Fruit fly (Drosophila melanogaster) whole organism, adult: ENCODE results near the gene sfl.

ENCODE experiments used
- CG11617 ChIP-seq: fragments of 200-800 bp; sonication (Bioruptor generic); optimal IDR thresholded peaks from 2 replicates; lab custom pipeline; 2017; ENCODE audit warnings: mild to moderate bottlenecking, missing biosample characterization, missing genetic modification reagents, missing genetic modification characterization
- CG12768 ChIP-seq: fragments of 200-800 bp; sonication (Bioruptor generic); optimal IDR thresholded peaks from 2 replicates; lab custom pipeline; 2017; ENCODE audit warnings: missing biosample characterization, missing genetic modification characterization, mild to moderate bottlenecking, moderate library complexity, missing genetic modification reagents
- CG14711 ChIP-seq: fragments of 200-800 bp; sonication (Bioruptor generic); optimal IDR thresholded peaks from 2 replicates; lab custom pipeline; 2018; ENCODE audit warnings: missing biosample characterization, mild to moderate bottlenecking, missing genetic modification characterization, moderate library complexity
- CG1620 ChIP-seq: fragments of 200-800 bp; sonication (Bioruptor generic); optimal IDR thresholded peaks from 2 replicates; lab custom pipeline; 2016; ENCODE audit warnings: missing biosample characterization, missing genetic modification characterization
- CG33017 ChIP-seq: fragments of 200-800 bp; sonication (Bioruptor generic); optimal IDR thresholded peaks from 2 replicates; lab custom pipeline; 2018; ENCODE audit warnings: missing biosample characterization, mild to moderate bottlenecking, missing genetic modification characterization, moderate library complexity
- CG5204 ChIP-seq: fragments of 200-800 bp; sonication (Bioruptor generic); optimal IDR thresholded peaks from 2 replicates; lab custom pipeline; 2016; ENCODE audit warnings: missing biosample characterization, missing genetic modification characterization
- CG7045 ChIP-seq: fragments of 200-800 bp; sonication (Bioruptor generic); optimal IDR thresholded peaks from 2 replicates; lab custom pipeline; 2017; ENCODE audit warnings: missing biosample characterization, mild to moderate bottlenecking, missing genetic modification characterization
- CG7101 ChIP-seq: fragments of 200-800 bp; sonication (Bioruptor generic); optimal IDR thresholded peaks from 2 replicates; lab custom pipeline; 2018; ENCODE audit warnings: missing biosample characterization, mild to moderate bottlenecking, missing genetic modification characterization, moderate library complexity
- Clk ChIP-seq: fragments of 200-800 bp; sonication (Bioruptor generic); optimal IDR thresholded peaks from 2 replicates; lab custom pipeline; 2017; ENCODE audit warnings: missing biosample characterization, missing genetic modification characterization
- Crg-1 ChIP-seq: fragments of 200-800 bp; sonication (Bioruptor generic); optimal IDR thresholded peaks from 2 replicates; lab custom pipeline; 2016; ENCODE audit warnings: missing biosample characterization, missing genetic modification characterization
- Hr96 ChIP-seq: fragments of 200-800 bp; sonication (Bioruptor generic); optimal IDR thresholded peaks from 2 replicates; lab custom pipeline; 2016; ENCODE audit warnings: missing biosample characterization, missing genetic modification characterization
- Mnt ChIP-seq: fragments of 200-800 bp; sonication (Bioruptor generic); optimal IDR thresholded peaks from 2 replicates; lab custom pipeline; 2016; ENCODE audit warnings: missing biosample characterization, mild to moderate bottlenecking, missing genetic modification characterization
- bab1 ChIP-seq: fragments of 200-800 bp; sonication (Bioruptor generic); optimal IDR thresholded peaks from 3 replicates; lab custom pipeline; 2019; ENCODE audit warnings: missing biosample characterization, mild to moderate bottlenecking, missing genetic modification characterization, moderate library complexity
- cic ChIP-seq: fragments of 200-800 bp; sonication (Bioruptor generic); optimal IDR thresholded peaks from 2 replicates; lab custom pipeline; 2017; ENCODE audit warnings: missing biosample characterization, mild to moderate bottlenecking, missing genetic modification characterization, moderate library complexity
- cnc ChIP-seq, 2 experiments: fragments of >200 bp; optimal IDR thresholded peaks; 2 replicates each; lab custom pipeline; 2017
- kay ChIP-seq: fragments of 200-800 bp; sonication (Bioruptor generic); peaks from one replicate; lab custom pipeline; 2016; ENCODE audit warnings: missing biosample characterization, missing genetic modification characterization, borderline replicate concordance
- ovo ChIP-seq: fragments of 200-800 bp; sonication (Bioruptor generic); optimal IDR thresholded peaks from 2 replicates; lab custom pipeline; 2016; ENCODE audit warnings: missing biosample characterization, missing genetic modification characterization
- pad ChIP-seq: fragments of 200-800 bp; sonication (Bioruptor generic); optimal IDR thresholded peaks from 3 replicates; lab custom pipeline; 2017; ENCODE audit warnings: missing biosample characterization, missing genetic modification characterization, mild to moderate bottlenecking, moderate library complexity, missing genetic modification reagents
- tj ChIP-seq: fragments of 200-800 bp; sonication (Bioruptor generic); optimal IDR thresholded peaks from 3 replicates; lab custom pipeline; 2017; ENCODE audit warnings: missing biosample characterization, mild to moderate bottlenecking, missing genetic modification characterization, moderate library complexity
- toe ChIP-seq: fragments of 200-800 bp; sonication (Bioruptor generic); optimal IDR thresholded peaks from 2 replicates; lab custom pipeline; 2016; ENCODE audit warnings: missing biosample characterization, missing genetic modification characterization

sfl gene

dm6 chr3L:6519678-6520077 is 24.2 kb downstream of the sfl start:
- TF ChIP-seq tj (no peak), CG14711 (tag; lab: Kevin White, UChicago) (no peak)

- no peak for TF ChIP-seq cnc (optimal IDR thresholded peaks at IDR 0.05; lab: Kevin White, UChicago)
- TF ChIP-seq CG14711 (tag; lab: Kevin White, UChicago), result peak; percentile 69
- TF ChIP-seq tj, result peak; percentile 34
- TF ChIP-seq Mnt (GFP tag; lab: Kevin White, UChicago), result peak; percentile 61
- no peak for TF ChIP-seq Hr96 (GFP tag; lab: Kevin White, UChicago)
- TF ChIP-seq CG11617 (GFP tag; lab: Kevin White, UChicago), result peak; percentile 89
- TF ChIP-seq CG1620 (GFP tag; lab: Kevin White, UChicago), result peak; percentile 44
- TF ChIP-seq CG7045, result peak; percentile 84
- peak; percentile 44 for TF ChIP-seq toe
- TF ChIP-seq pad (GFP tag; lab: Kevin White, UChicago), result peak; percentile 59
- peak; percentile 81 for TF ChIP-seq kay (GFP tag; lab: Kevin White, UChicago)
- TF ChIP-seq Clk, result peak; percentile 58
- TF ChIP-seq bab1 (GFP tag; lab: Kevin White, UChicago), result no peak
- peak; percentile 93 for TF ChIP-seq CG12768 (GFP tag; lab: Kevin White, UChicago)
- no peak for TF ChIP-seq CG5204 (GFP tag; lab: Kevin White, UChicago)
- peak; percentile 89 for TF ChIP-seq CG33017 (tag; lab: Kevin White, UChicago)
- TF ChIP-seq CG7101 (tag; lab: Kevin White, UChicago), result peak; percentile 88
- TF ChIP-seq Crg-1, result peak; percentile 93
- peak; percentile 89 for TF ChIP-seq ovo (GFP tag; lab: Kevin White, UChicago)
- peak; percentile 98 for TF ChIP-seq cic (GFP tag; lab: Kevin White, UChicago)
These were observed 27.3 kb downstream of the sfl start for dm6 chr3L:6522785-6523184.

- TF ChIP-seq pad (GFP tag; lab: Kevin White, UChicago), result no peak
- TF ChIP-seq cnc (optimal IDR thresholded peaks at IDR 0.05; lab: Kevin White, UChicago), result no peak
- no peak for TF ChIP-seq Clk
- no peak for TF ChIP-seq CG12768 (GFP tag; lab: Kevin White, UChicago)
- no peak for TF ChIP-seq kay (GFP tag; lab: Kevin White, UChicago)
- no peak for TF ChIP-seq ovo (GFP tag; lab: Kevin White, UChicago)
- TF ChIP-seq CG5204 (GFP tag; lab: Kevin White, UChicago), result no peak
- no peak for TF ChIP-seq Crg-1
- no peak for TF ChIP-seq Hr96 (GFP tag; lab: Kevin White, UChicago)
- TF ChIP-seq cic (GFP tag; lab: Kevin White, UChicago), result no peak
- TF ChIP-seq CG33017 (tag; lab: Kevin White, UChicago), result no peak
- TF ChIP-seq Mnt (GFP tag; lab: Kevin White, UChicago), result no peak
These were observed 34.9 kb downstream of the sfl start, which contains the start of gene betaTub65B for dm6 chr3L:6530429-6530828. Gene betaTub65B (plus strand): TSS chr3L:6530729.

dm6 chr3L:6550178-6550977 is 54.9 kb downstream of the sfl start, which contains the start of gene MCU:
Gene MCU (plus strand): TSS chr3L:6550738.
- peak; percentile 35 for TF ChIP-seq CG5204 (GFP tag; lab: Kevin White, UChicago)
- TF ChIP-seq Mnt (GFP tag; lab: Kevin White, UChicago), result peak; percentile 65
- TF ChIP-seq CG14711 (tag; lab: Kevin White, UChicago), result peak; percentile 13
- TF ChIP-seq Hr96 (GFP tag; lab: Kevin White, UChicago), result no peak
- TF ChIP-seq cnc (optimal IDR thresholded peaks at IDR 0.05; lab: Kevin White, UChicago), result no peak
- TF ChIP-seq CG7045, result no peak
- peak; percentile 30 for TF ChIP-seq tj
- peak; percentile 88 for TF ChIP-seq kay (GFP tag; lab: Kevin White, UChicago)
- no peak for TF ChIP-seq CG33017 (tag; lab: Kevin White, UChicago)
- TF ChIP-seq cic (GFP tag; lab: Kevin White, UChicago), result no peak
- no peak for TF ChIP-seq CG12768 (GFP tag; lab: Kevin White, UChicago)
- TF ChIP-seq bab1 (GFP tag; lab: Kevin White, UChicago), result peak; percentile 22
- no peak for TF ChIP-seq Clk
- TF ChIP-seq CG1620 (GFP tag; lab: Kevin White, UChicago), result peak; percentile 13
- TF ChIP-seq CG11617 (GFP tag; lab: Kevin White, UChicago), result no peak
- no peak for TF ChIP-seq toe

- TF ChIP-seq CG33017 (tag; lab: Kevin White, UChicago) (no peak), kay (GFP tag; lab: Kevin White, UChicago) (no peak), pad (GFP tag; lab: Kevin White, UChicago) (peak; percentile 72), CG1620 (GFP tag; lab: Kevin White, UChicago) (no peak), cic (GFP tag; lab: Kevin White, UChicago) (no peak), CG14711 (tag; lab: Kevin White, UChicago) (no peak), bab1 (GFP tag; lab: Kevin White, UChicago) (no peak)
These were observed 55.5 kb downstream of the sfl start for dm6 chr3L:6550978-6551339.

dm6 chr3L:6551816-6552371 is 56.4 kb downstream of the sfl start:
- TF ChIP-seq CG11617 (GFP tag; lab: Kevin White, UChicago), result no peak
- TF ChIP-seq Mnt (GFP tag; lab: Kevin White, UChicago), result no peak
- TF ChIP-seq cnc (optimal IDR thresholded peaks at IDR 0.05; lab: Kevin White, UChicago), result no peak
- no peak for TF ChIP-seq Clk
- no peak for TF ChIP-seq CG33017 (tag; lab: Kevin White, UChicago)
- no peak for TF ChIP-seq ovo (GFP tag; lab: Kevin White, UChicago)
- no peak for TF ChIP-seq CG7045
- no peak for TF ChIP-seq toe
- no peak for TF ChIP-seq CG5204 (GFP tag; lab: Kevin White, UChicago)
